Fruit fly (Drosophila melanogaster): Measurements from ENCODE around the gene CG14913.

CG14913 gene

DNA sequence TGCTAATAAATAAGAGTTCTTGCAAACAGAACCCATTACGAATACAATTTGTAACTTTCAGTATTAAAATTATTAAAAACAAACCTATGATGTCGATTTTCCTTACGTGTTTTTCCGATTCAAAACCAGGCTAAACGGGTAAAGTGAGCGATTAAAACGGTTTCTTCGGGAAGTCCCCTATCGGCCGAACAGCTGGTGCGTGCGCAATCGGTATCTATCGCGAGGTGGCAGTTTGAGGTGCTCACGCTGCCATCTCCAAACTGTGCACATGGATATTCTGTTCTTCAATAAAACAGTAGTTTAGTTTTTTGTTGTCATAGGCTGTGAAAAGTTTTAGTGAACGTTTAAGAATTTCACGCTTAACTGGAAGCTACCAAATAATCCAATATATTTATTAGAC is 27.6 kb upstream of the CG14913 start, which contains the start of gene TTLL4A:
Gene TTLL4A (plus strand): TSS at position 240 of the 400 bp plus-strand sequence.
- no peak for TF ChIP-seq Dll (optimal IDR thresholded peaks at IDR 0.05)
- no peak for TF ChIP-seq pan (optimal IDR thresholded peaks at IDR 0.05)
- no peak for TF ChIP-seq usp (GFP tag; optimal IDR thresholded peaks at IDR 0.05)
- no peak for TF ChIP-seq CG8478 (optimal IDR thresholded peaks at IDR 0.05)
- TF ChIP-seq EcR (GFP tag; optimal IDR thresholded peaks at IDR 0.05): no peak
- TF ChIP-seq psq (optimal IDR thresholded peaks at IDR 0.05): no peak

DNA sequence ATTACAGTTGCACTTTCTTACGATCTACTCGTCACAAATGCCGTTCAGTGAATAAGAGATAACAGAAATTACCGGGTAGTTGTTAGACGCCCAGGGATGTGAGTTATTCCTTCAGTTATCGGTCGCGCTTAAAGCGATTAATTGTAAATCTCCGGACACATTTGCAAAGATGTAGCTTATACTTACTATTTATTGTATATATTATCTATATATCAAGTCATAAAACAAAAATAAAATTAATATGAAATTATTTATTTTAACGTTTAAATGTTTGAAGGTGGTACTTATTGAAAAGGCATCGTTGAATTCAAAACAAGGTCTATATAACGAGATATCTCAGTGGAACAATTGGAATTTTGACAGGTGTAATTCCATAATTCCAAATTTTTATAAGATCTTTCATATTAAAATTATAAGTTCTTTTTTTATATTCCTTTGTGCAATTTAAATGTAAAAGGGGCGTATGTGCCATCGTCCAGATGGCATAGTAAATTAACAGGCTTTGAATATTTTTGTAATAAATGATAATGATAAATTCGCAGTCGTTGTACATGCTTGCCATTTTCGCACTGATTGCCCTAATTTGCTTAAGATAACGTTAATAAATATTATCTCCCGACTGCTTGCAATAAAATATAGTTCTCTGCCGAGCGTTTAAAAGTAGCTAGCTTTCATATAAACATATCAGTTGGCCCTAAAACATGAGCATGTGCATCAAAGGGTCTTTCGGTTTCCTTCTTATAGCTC is 15.2 kb upstream of the CG14913 start, which contains the start of the genes aub and lectin-33A:
Gene aub (minus strand): TSS at position 101 of the 747 bp plus-strand sequence.
Gene lectin-33A (plus strand): TSS at position 697 of the 747 bp plus-strand sequence.
- no peak for TF ChIP-seq Dll (optimal IDR thresholded peaks at IDR 0.05)
- TF ChIP-seq pan (optimal IDR thresholded peaks at IDR 0.05): no peak
- TF ChIP-seq usp (GFP tag; optimal IDR thresholded peaks at IDR 0.05): no peak
- TF ChIP-seq CG8478 (optimal IDR thresholded peaks at IDR 0.05): no peak

DNA sequence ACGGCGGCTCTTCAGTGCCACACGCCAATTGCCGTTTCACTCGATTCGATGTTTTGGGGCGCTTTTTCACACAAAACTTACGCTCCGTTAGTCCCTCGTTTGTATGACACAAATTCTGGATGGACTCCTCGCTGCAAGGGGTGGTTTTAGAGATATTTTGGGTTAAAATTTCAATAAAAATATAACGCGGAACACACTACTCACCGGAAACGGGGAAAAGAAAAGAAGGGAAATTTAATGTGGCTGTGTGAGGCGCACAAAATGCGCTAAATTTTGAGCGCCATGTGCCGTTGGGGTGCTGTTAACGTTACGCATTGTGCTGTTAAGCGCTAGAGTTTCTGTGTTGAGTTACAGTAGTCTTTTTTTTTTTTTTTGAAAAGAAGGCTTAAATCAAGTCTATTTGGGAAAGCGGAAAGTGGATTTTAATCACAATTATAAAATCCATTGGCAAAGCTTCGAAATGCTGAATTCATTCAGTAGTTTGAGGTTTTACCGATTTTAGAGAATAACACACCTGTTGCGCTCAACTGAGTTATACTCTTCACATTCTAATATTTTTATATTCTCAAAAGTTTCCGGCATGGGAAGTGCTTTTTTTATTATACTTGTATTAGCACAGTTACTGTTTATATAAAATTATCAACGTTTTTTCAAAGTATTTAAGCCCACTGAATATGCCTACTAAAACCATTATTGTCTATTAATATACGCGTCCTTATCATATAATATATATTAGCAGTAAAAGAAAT is 12.7 kb upstream of the CG14913 start, which contains the start of gene RpL9:
Gene RpL9 (minus strand): TSS at position 265 of the 749 bp plus-strand sequence.
- TF ChIP-seq psq (optimal IDR thresholded peaks at IDR 0.05): no peak
- no peak for TF ChIP-seq Dll (optimal IDR thresholded peaks at IDR 0.05)
- no peak for TF ChIP-seq EcR (GFP tag; optimal IDR thresholded peaks at IDR 0.05)
- TF ChIP-seq pan (optimal IDR thresholded peaks at IDR 0.05): no peak
- no peak for TF ChIP-seq usp (GFP tag; optimal IDR thresholded peaks at IDR 0.05)
- TF ChIP-seq CG8478 (optimal IDR thresholded peaks at IDR 0.05): no peak

DNA sequence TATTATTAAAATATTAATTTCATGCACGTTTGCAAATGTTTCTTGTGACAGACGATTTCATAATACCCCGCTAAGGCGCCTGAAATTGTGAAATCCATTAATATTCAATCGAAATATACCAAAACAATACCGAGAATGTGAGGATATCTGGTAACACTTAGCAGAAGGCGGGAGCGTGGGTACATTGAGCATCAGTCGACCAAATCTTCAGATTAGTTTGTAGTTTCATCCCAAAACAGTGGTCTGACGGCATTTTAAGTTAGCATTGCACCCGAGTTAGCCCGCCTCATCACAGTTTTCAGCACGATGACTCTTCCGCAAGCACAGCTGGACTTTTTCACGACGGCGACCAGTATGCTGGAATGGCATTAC is 12.1 kb upstream of the CG14913 start, which contains the start of gene Nup154:
Gene Nup154 (plus strand): TSS at position 147 of the 372 bp plus-strand sequence.
- TF ChIP-seq pan (optimal IDR thresholded peaks at IDR 0.05) (no peak), EcR (GFP tag; optimal IDR thresholded peaks at IDR 0.05) (no peak), CG8478 (optimal IDR thresholded peaks at IDR 0.05) (no peak), usp (GFP tag; optimal IDR thresholded peaks at IDR 0.05) (no peak), Dll (optimal IDR thresholded peaks at IDR 0.05) (no peak), psq (optimal IDR thresholded peaks at IDR 0.05) (no peak)

DNA sequence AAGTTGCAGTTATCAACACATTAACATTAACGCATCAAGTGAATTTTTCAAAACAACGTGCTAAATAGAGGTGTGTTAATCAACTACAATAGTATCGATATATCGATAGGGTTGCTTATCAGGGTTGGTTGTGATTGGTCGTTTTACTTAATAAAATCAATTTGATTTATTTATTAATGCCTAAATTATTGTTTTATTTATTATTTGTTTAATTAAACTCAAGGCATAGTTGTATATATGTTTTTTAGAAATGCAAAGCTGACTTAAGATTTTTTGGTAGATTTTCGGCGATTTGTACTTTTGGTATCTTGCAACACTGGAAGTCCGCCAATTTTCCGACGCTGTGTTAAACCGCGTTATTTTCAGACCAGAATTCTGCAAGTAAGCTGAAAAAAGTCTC is 5.8 kb upstream of the CG14913 start, which contains the start of the genes Art8 and dUTPase:
Gene Art8 (minus strand): TSS at position 88 of the 400 bp plus-strand sequence.
Gene dUTPase (plus strand): TSS at position 314 of the 400 bp plus-strand sequence.
- no peak for TF ChIP-seq pan (optimal IDR thresholded peaks at IDR 0.05)
- TF ChIP-seq Dll (optimal IDR thresholded peaks at IDR 0.05): no peak
- no peak for TF ChIP-seq EcR (GFP tag; optimal IDR thresholded peaks at IDR 0.05)
- TF ChIP-seq usp (GFP tag; optimal IDR thresholded peaks at IDR 0.05): no peak
- TF ChIP-seq psq (optimal IDR thresholded peaks at IDR 0.05): no peak
- no peak for TF ChIP-seq CG8478 (optimal IDR thresholded peaks at IDR 0.05)

DNA sequence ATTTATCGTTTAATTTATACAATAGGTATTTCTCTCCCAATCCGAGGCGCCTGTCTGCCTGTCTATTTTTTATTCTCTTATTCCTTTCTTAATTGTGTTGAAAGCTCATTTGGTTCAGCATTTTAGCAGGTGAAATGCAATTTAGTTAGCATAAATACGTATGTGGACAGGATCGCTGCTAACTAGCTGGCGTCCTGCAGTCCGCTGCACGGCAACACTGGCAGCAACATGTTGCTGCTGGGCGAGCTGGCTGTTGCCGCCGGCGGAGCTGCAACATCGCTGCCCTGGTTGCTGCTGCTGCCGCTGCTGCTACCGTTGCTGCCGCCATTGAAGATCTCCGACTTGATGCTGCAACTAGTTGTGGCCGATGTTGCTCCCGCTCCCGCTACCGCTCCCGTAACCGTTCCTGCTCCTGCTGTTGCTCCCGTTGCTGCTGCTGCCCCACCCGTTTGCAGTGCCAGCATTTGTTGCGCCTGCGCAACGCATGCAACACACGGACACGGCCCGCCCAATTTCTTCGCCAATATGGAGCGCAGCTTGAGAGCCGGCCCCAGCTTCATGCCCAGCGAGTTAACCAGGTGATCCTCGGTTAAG is 2.7 kb upstream of the CG14913 start:
- no peak for TF ChIP-seq Dll (optimal IDR thresholded peaks at IDR 0.05)
- no peak for TF ChIP-seq psq (optimal IDR thresholded peaks at IDR 0.05)
- no peak for TF ChIP-seq usp (GFP tag; optimal IDR thresholded peaks at IDR 0.05)
- no peak for TF ChIP-seq CG8478 (optimal IDR thresholded peaks at IDR 0.05)
- no peak for TF ChIP-seq EcR (GFP tag; optimal IDR thresholded peaks at IDR 0.05)
- TF ChIP-seq pan (optimal IDR thresholded peaks at IDR 0.05): no peak

DNA sequence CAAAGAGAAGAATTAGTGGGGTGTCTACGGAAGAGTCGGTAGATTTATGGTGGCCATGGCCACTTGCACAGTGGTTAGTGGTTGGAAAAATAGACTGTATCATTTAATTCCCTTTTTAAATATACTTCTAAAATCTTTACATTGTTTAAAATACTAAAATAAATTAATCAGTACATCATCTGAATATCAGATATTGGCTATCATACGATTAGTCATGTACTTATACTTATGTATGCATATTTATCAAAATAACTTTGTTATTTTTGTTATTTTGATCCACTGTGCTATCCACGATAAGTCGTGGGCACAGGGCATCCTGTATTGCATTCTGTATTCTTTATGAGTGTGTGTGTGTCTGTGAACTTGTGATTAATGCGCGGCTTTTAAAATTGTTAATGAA is 2.1 kb upstream of the CG14913 start:
- TF ChIP-seq EcR (GFP tag; optimal IDR thresholded peaks at IDR 0.05) (no peak), psq (optimal IDR thresholded peaks at IDR 0.05) (no peak), CG8478 (optimal IDR thresholded peaks at IDR 0.05) (no peak), pan (optimal IDR thresholded peaks at IDR 0.05) (no peak), usp (GFP tag; optimal IDR thresholded peaks at IDR 0.05) (no peak), Dll (optimal IDR thresholded peaks at IDR 0.05) (no peak)

DNA sequence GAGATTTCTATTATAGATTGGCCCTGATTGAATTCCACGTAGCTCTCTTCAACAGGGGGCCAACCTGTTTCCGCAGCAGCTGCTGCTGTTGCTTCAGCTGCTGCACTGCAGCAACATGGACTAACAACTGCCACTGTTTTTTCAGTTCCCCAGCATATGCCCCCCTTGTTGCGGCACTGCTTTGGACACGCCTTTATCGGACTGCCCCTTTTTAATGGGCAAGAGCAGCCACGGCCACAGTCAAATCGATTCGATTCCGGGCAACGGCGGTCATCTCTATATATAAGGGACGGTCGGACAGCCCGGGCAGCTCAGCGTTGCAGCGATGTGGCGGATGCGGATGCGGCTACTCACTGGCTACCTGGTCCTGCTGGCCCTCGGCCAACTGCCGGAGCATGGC is 1.5 kb upstream of the CG14913 start, which contains the start of gene Acp32CD:
Gene Acp32CD (plus strand): TSS at position 301 of the 400 bp plus-strand sequence.
- TF ChIP-seq usp (GFP tag; optimal IDR thresholded peaks at IDR 0.05): no peak
- no peak for TF ChIP-seq Dll (optimal IDR thresholded peaks at IDR 0.05)
- no peak for TF ChIP-seq EcR (GFP tag; optimal IDR thresholded peaks at IDR 0.05)
- no peak for TF ChIP-seq CG8478 (optimal IDR thresholded peaks at IDR 0.05)
- no peak for TF ChIP-seq pan (optimal IDR thresholded peaks at IDR 0.05)
- no peak for TF ChIP-seq psq (optimal IDR thresholded peaks at IDR 0.05)

DNA sequence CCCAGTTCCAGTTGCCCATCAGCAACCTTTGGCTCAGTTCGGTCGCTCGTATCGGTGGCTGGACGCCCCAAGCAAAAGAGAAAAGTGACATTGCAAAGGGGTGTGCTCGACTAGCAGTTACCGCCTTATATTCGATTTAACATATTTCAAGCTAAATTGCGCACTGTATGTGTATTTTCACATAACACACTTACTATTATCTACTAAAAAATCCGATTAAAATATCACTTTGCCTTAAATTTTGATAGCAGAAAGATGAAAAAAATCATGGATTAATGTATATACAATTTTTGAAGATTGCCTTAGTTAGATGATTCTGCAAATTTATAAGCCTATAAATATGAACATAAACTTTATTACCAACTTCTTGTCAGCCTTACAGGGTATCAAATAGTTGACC is 4.8 kb downstream of the CG14913 start:
- TF ChIP-seq EcR (GFP tag; optimal IDR thresholded peaks at IDR 0.05) (no peak), pan (optimal IDR thresholded peaks at IDR 0.05) (peak; percentile 78), CG8478 (optimal IDR thresholded peaks at IDR 0.05) (no peak), usp (GFP tag; optimal IDR thresholded peaks at IDR 0.05) (no peak), Dll (optimal IDR thresholded peaks at IDR 0.05) (no peak), psq (optimal IDR thresholded peaks at IDR 0.05) (no peak)

DNA sequence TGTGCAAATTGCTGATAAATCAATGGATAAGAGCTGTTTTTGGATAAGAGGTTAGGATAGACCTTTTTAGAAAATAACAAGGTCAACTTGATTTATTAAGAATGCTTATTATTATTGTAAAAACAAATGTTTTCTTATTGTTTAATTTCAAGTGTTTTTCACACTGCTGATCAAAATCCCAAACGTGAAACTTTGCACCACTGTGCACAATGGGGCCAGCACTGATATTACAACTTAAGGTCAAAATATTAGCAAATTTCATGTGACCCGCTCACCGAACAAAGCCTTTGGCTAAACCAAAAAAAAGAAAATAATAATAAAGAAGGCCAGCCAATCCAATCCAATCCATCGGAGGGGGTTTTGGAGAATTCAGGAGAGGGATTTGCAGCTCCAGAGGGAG is 6.0 kb downstream of the CG14913 start:
- TF ChIP-seq psq (optimal IDR thresholded peaks at IDR 0.05) (no peak), pan (optimal IDR thresholded peaks at IDR 0.05) (no peak), Dll (optimal IDR thresholded peaks at IDR 0.05) (no peak), CG8478 (optimal IDR thresholded peaks at IDR 0.05) (no peak), EcR (GFP tag; optimal IDR thresholded peaks at IDR 0.05) (no peak), usp (GFP tag; optimal IDR thresholded peaks at IDR 0.05) (no peak)

DNA sequence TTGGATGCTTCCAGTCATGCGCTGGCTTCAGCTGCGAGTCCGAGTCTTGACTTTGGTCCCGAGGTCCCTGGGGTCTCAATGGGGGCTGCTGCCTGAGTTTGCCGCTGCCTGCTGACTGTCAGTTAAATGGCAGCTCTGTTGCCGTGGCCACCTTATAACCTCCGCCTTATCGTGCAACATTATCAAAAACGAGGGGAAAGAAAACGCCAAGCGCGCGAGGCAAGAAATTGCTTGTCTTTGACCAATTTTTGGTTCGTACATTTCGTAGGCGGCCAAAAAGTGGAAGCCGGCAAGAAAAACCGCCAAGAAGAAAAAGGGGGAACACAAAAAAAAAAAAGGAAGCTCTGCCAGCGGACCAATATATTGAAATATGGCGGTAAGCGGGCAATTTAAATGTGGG is 7.1 kb downstream of the CG14913 start:
- TF ChIP-seq usp (GFP tag; optimal IDR thresholded peaks at IDR 0.05): no peak
- no peak for TF ChIP-seq CG8478 (optimal IDR thresholded peaks at IDR 0.05)
- no peak for TF ChIP-seq Dll (optimal IDR thresholded peaks at IDR 0.05)
- no peak for TF ChIP-seq EcR (GFP tag; optimal IDR thresholded peaks at IDR 0.05)
- TF ChIP-seq psq (optimal IDR thresholded peaks at IDR 0.05): no peak
- no peak for TF ChIP-seq pan (optimal IDR thresholded peaks at IDR 0.05)
